Worm (Caenorhabditis elegans): ENCODE data around the gene F49F1.5.

- TF ChIP-seq nhr-10 (tag; optimal IDR thresholded peaks at IDR 0.05) (no peak), unc-130 (GFP tag; optimal IDR thresholded peaks at IDR 0.05) (no peak), pha-4 (GFP tag; IDR thresholded peaks at IDR 0.05) (no peak), pha-4 (tag; optimal IDR thresholded peaks at IDR 0.05) (no peak), ceh-82 (tag; optimal IDR thresholded peaks at IDR 0.05) (no peak), ama-1 (optimal IDR thresholded peaks at IDR 0.05) (no peak)
Measured at ce11 chrIV:4152143-4152542, 31.9 kb upstream of the F49F1.5 start, which contains the start of the genes K08D10.10 and R07C12.1.

All from whole organism, L4 larva.